Worm (Caenorhabditis elegans): ENCODE data around the gene F41G3.5.
"Not testable (repeated sequence)": the region's sequence is repeated elsewhere in the genome, so short reads cannot be mapped to it uniquely, and the experiment has no call there.

Gene F41G3.5

DNA sequence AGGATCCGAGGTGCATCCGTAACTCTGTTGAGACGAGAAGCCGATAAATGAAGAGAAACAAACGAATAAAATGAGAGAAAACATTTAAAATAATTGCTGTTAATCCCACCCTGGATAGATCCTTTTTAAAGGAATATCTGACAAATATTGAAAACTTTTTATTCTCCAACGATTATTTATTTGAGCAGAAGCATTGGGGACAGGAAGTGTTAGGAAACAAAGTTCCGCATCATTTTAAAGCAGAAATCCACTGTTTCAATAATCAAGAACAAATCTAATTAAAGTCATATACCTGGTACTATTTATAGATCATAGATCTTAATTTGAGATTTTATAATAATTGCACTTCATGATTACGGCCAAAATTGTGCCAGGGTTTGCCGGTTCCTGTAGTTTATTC is 4.4 kb downstream of the F41G3.5 start, which contains the start of gene F41G3.20:
F41G3.20 (minus strand) TSS at position 101 of the 400 bp plus-strand sequence.
- no peak for TF ChIP-seq dao-5 (tag; optimal IDR thresholded peaks at IDR 0.05)
- no peak for TF ChIP-seq him-1 (tag; optimal IDR thresholded peaks at IDR 0.05)
- no peak for TF ChIP-seq W03F9.2 (tag; optimal IDR thresholded peaks at IDR 0.05)

DNA sequence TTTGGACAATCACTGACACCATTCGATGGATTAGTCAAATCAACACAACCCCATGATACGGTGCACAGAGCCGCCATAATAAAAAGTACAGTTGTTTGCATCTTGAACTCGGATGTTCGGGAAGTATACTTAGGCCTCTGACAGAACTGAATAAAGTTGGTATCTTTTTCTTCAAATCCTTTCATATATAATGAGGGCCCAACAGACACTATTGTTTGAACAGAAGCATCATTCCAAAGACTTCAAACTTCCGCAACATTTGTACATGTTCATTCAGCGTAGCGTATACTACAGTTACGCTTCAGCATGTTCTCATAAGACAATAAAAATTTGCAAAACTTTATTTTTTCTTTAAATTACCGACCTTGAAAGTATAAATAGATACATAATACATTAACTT is 5.5 kb downstream of the F41G3.5 start, which contains the start of gene F41G3.19:
F41G3.19 (minus strand) TSS at position 101 of the 400 bp plus-strand sequence.
- no peak for TF ChIP-seq dao-5 (tag; optimal IDR thresholded peaks at IDR 0.05)
- no peak for TF ChIP-seq W03F9.2 (tag; optimal IDR thresholded peaks at IDR 0.05)
- TF ChIP-seq him-1 (tag; optimal IDR thresholded peaks at IDR 0.05), result no peak

DNA sequence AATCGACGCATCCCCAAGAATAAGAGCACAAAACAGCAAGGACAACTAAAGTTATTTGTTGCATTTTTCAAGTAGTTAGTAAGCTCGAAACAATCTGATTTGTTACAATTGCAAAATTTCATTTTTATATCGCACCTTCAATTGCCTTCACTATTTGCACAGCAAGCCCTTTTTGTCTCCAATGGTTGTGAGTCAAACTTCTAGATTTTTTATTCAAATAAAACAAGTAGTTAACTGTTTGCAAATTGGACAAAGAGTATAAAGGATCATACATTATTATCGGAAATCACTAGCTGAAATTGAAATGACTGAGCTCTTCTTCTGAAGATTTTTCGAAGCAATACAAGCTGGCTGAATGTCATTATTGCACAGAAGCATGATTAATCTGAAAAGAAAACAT is 6.3 kb downstream of the F41G3.5 start, which contains the start of gene F41G3.21:
F41G3.21 (minus strand) TSS at position 101 of the 400 bp plus-strand sequence.
- TF ChIP-seq him-1 (tag; optimal IDR thresholded peaks at IDR 0.05) (no peak), dao-5 (tag; optimal IDR thresholded peaks at IDR 0.05) (no peak), W03F9.2 (tag; optimal IDR thresholded peaks at IDR 0.05) (no peak)

DNA sequence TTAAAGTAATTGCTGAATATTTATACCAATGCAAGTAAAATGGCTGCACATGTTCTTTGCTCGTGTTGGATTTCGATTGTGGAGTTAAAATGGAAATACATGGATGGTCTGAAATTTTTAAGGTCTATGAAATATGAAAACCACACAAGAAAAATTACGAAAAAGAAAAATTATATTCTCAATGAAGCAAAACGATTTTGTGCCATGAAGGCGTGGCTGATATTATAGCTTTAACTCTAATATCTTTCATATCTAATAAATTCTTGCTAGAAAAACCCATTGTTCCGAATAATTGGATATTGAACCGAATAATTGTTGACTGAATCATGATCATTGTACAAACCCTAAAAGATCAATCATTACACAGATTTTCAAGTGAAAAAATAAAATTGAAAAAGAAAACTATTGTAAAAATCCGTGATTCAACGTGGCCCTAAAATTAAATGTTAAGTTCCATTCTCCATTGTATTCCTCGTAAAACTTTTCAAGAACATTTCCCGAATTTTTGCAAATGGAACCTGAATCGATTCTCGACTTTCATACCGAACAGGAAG is 8.2 kb downstream of the F41G3.5 start, which contains the start of the genes srx-95 and fis-1:
srx-95 (minus strand) TSS at position 101 of the 554 bp plus-strand sequence.
fis-1 (plus strand) TSS at position 504 of the 554 bp plus-strand sequence.
- TF ChIP-seq W03F9.2 (tag; optimal IDR thresholded peaks at IDR 0.05) (no peak), dao-5 (tag; optimal IDR thresholded peaks at IDR 0.05) (no peak), him-1 (tag; optimal IDR thresholded peaks at IDR 0.05) (no peak)

- TF ChIP-seq dao-5 (tag; optimal IDR thresholded peaks at IDR 0.05), result no peak
- TF ChIP-seq W03F9.2 (tag; optimal IDR thresholded peaks at IDR 0.05), result no peak
- no peak for TF ChIP-seq him-1 (tag; optimal IDR thresholded peaks at IDR 0.05)
These were observed 9.7 kb downstream of the F41G3.5 start, which contains the start of gene F41G3.3 for ce11 chrII:6756232-6756631. F41G3.3 (plus strand) TSS chrII:6756532.

- TF ChIP-seq dao-5 (tag; optimal IDR thresholded peaks at IDR 0.05) (no peak), him-1 (tag; optimal IDR thresholded peaks at IDR 0.05) (no peak)
These were observed 18.2 kb downstream of the F41G3.5 start, which contains the start of gene nlp-50 for ce11 chrII:6764734-6765133. nlp-50 (plus strand) TSS chrII:6765034.

DNA sequence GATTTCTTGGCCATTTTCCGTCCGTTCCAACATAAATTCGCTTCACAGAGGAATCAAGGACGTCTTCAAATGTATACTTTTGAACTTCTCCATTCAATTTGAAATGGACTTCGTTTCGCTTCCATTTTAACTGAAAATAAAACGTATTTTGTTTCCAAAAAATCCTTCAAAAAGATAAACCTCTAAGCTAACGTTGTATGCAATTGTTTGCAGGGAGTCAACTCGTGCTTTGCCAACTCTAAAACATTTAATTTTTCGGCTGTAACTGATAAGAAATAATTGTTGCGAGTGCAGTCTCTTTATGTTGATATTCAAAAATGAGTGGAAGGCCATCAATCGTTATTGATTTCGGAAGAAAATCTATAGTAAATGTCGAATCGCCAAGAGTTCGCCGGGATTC is 21.5 kb downstream of the F41G3.5 start, which contains the start of gene F41G3.18:
F41G3.18 (plus strand) TSS at position 301 of the 400 bp plus-strand sequence.
- TF ChIP-seq him-1 (tag; optimal IDR thresholded peaks at IDR 0.05), result no peak
- TF ChIP-seq dao-5 (tag; optimal IDR thresholded peaks at IDR 0.05), result no peak
- TF ChIP-seq W03F9.2 (tag; optimal IDR thresholded peaks at IDR 0.05), result no peak

- TF ChIP-seq W03F9.2 (tag; optimal IDR thresholded peaks at IDR 0.05), result no peak
- no peak for TF ChIP-seq him-1 (tag; optimal IDR thresholded peaks at IDR 0.05)
- no peak for TF ChIP-seq dao-5 (tag; optimal IDR thresholded peaks at IDR 0.05)
These were observed 23.5 kb downstream of the F41G3.5 start for ce11 chrII:6770030-6770429.

ce11 chrII:6772482-6772881 is 26.0 kb downstream of the F41G3.5 start:
- no peak for TF ChIP-seq dao-5 (tag; optimal IDR thresholded peaks at IDR 0.05)
- no peak for TF ChIP-seq W03F9.2 (tag; optimal IDR thresholded peaks at IDR 0.05)
- TF ChIP-seq him-1 (tag; optimal IDR thresholded peaks at IDR 0.05), result no peak

DNA sequence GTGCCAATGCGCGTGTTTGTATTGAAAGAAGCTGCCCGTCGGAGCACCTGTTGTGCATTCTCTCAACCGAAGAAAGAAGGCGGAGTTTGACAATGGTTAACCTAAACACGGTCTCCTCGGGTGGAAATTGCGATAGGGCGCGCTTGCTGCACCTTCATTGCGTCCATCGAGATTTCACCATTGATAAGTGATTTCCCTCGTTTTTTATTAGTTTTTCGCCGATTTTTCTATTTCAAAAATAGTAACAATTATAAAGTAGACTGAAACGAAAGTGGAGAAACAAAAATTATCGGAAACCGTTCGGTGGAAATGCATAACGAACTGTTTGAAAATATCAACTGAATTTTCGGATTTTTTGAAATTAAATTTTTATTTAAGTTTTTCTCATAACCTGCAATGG is 28.6 kb downstream of the F41G3.5 start, which contains the start of gene agr-1:
agr-1 (minus strand) TSS at position 101 of the 400 bp plus-strand sequence.
- TF ChIP-seq dao-5, W03F9.2, him-1 (tag; optimal IDR thresholded peaks at IDR 0.05): not testable (repeated sequence)

DNA sequence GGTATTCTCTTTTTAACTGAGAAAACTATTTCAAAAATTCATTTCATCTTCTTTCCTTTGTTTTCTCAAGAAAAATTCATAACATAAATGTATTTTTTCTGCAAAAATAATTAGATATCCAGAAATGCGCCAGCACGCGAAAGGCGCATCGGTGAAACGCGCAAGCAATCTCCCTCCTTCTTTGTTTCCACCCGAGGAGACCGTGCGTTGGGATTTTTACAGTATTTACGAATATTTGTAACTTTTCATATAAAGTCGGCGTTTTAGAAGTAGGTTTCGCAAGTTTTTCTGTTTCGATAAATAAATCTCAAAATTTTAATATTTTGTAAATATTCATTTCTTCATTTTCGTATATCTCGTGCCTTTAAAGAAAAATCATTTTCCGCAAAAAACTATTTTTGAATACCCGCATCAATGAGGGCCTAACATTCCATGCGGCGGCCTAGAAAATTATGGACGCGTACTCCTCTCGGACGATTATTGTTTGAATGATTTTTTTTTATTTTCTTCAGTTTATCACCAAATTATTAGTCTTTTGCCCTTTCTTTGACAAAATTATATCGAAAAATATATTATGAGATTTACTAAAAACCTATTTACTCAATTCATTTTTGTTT is 30.0 kb downstream of the F41G3.5 start, which contains the start of gene ssup-72:
ssup-72 (plus strand) TSS at position 181 of the 617 bp plus-strand sequence.
- TF ChIP-seq him-1 (tag; optimal IDR thresholded peaks at IDR 0.05) (peak; percentile 33), W03F9.2 (tag; optimal IDR thresholded peaks at IDR 0.05) (peak; percentile 75), dao-5 (tag; optimal IDR thresholded peaks at IDR 0.05) (no peak)

DNA sequence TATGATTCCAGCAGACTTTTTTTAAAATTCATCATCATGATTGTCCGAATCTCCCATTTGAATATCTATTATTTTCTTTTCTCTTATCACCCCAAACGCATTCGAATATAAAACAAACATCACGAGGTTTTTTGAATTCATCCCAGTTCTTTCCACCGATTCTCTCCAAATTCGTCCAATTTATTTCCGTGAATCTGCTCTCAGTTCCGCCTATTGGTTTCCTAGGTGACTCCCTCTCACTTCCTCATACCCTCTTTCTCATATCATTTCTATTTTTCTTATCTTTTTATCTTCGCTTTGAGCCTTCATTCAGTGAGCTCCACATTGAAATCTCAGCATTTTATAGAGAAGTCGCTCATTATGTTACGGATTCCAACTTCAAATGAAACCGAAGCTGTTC is 32.6 kb downstream of the F41G3.5 start, which contains the start of gene T13C2.7:
T13C2.7 (plus strand) TSS at position 301 of the 400 bp plus-strand sequence.
- TF ChIP-seq dao-5 (tag; optimal IDR thresholded peaks at IDR 0.05), result no peak
- TF ChIP-seq W03F9.2 (tag; optimal IDR thresholded peaks at IDR 0.05), result no peak
- TF ChIP-seq him-1 (tag; optimal IDR thresholded peaks at IDR 0.05), result no peak

- no peak for TF ChIP-seq him-1 (tag; optimal IDR thresholded peaks at IDR 0.05)
- TF ChIP-seq W03F9.2 (tag; optimal IDR thresholded peaks at IDR 0.05), result no peak
- TF ChIP-seq dao-5 (tag; optimal IDR thresholded peaks at IDR 0.05), result no peak
These were observed 34.7 kb downstream of the F41G3.5 start for ce11 chrII:6781231-6781630.

DNA sequence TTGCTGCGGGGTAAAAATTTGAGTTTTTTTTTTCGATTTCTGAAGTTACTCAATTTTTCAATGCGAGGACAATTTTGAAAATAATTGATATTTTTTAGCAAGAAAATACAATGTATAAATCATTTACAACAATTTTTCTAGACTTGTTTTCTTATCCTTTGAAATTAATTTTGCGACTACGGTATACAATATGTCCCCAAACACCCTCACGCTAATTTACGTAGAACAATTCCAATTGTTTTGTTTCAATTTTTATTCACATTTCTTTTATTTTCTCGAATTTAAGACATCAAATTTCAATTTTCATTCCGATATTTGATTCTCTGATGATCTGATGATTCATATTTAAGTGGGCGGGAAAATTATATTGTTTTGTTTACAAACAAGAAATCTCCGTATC is 35.5 kb downstream of the F41G3.5 start:
- no peak for TF ChIP-seq dao-5 (tag; optimal IDR thresholded peaks at IDR 0.05)
- TF ChIP-seq W03F9.2 (tag; optimal IDR thresholded peaks at IDR 0.05), result no peak
- no peak for TF ChIP-seq him-1 (tag; optimal IDR thresholded peaks at IDR 0.05)

Measured in whole organism, L4/young adult.